Fruit fly (Drosophila melanogaster) whole organism, pupa: Measurements from ENCODE around the gene CG42367.
A peak's percentile ranks its signal among the peaks of the same experiment; 100 is the strongest.

Source experiments
- CG10348 ChIP-seq: fragments of 200-800 bp; sonication (Bioruptor generic); IDR thresholded peaks from 2 replicates; pipeline ENCODE4 v1.3.6; 2022; ENCODE audit warnings: missing biosample characterization, missing genetic modification characterization
- CG12605 ChIP-seq: fragments of 200-800 bp; sonication (Bioruptor generic); IDR thresholded peaks from 2 replicates; pipeline ENCODE4 v1.3.6; 2022; ENCODE audit warnings: missing biosample characterization, missing genetic modification characterization
- CG13204 ChIP-seq: fragments of 200-800 bp; sonication (Bioruptor generic); optimal IDR thresholded peaks from 2 replicates; lab custom pipeline; 2018; ENCODE audit warnings: missing biosample characterization, mild to moderate bottlenecking, missing genetic modification characterization, moderate library complexity
- CG14655 ChIP-seq: fragments of 200-800 bp; sonication (Bioruptor generic); optimal IDR thresholded peaks from 3 replicates; lab custom pipeline; 2017; ENCODE audit warnings: mild to moderate bottlenecking, missing biosample characterization, missing genetic modification reagents, missing genetic modification characterization
- CG15710 ChIP-seq: fragments of 200-800 bp; sonication (Bioruptor generic); optimal IDR thresholded peaks from 2 replicates; lab custom pipeline; 2018; ENCODE audit warnings: missing biosample characterization, mild to moderate bottlenecking, missing genetic modification characterization, moderate library complexity
- CG17806 ChIP-seq: fragments of 200-800 bp; sonication (Bioruptor generic); optimal IDR thresholded peaks from 2 replicates; lab custom pipeline; 2018; ENCODE audit warnings: missing biosample characterization, mild to moderate bottlenecking, missing genetic modification characterization, moderate library complexity
- CG32121 ChIP-seq: fragments of 200-800 bp; sonication (Bioruptor generic); IDR thresholded peaks from 2 replicates; pipeline ENCODE4 v1.3.6; 2022; ENCODE audit warnings: missing biosample characterization, missing genetic modification characterization
- CG34367 ChIP-seq: fragments of 200-800 bp; sonication (Bioruptor generic); optimal IDR thresholded peaks from 2 replicates; lab custom pipeline; 2018; ENCODE audit warnings: missing biosample characterization, mild to moderate bottlenecking, missing genetic modification characterization
- CG4496 ChIP-seq: fragments of 200-800 bp; sonication (Bioruptor generic); IDR thresholded peaks from 3 replicates; pipeline ENCODE4 v1.3.6; 2022; ENCODE audit warnings: missing biosample characterization, missing genetic modification characterization
- CG8159 ChIP-seq: fragments of 200-800 bp; sonication (Bioruptor generic); optimal IDR thresholded peaks from 3 replicates; lab custom pipeline; 2018; ENCODE audit warnings: missing biosample characterization, mild to moderate bottlenecking, missing genetic modification characterization, moderate library complexity
- CG8301 ChIP-seq: fragments of 200-800 bp; sonication (Bioruptor generic); optimal IDR thresholded peaks from 2 replicates; lab custom pipeline; 2018; ENCODE audit warnings: missing biosample characterization, mild to moderate bottlenecking, missing genetic modification characterization
- CG9948 ChIP-seq: fragments of 200-800 bp; sonication (Bioruptor generic); optimal IDR thresholded peaks from 2 replicates; lab custom pipeline; 2018; ENCODE audit warnings: missing biosample characterization, mild to moderate bottlenecking, missing genetic modification characterization, moderate library complexity
- D1 ChIP-seq: fragments of 200-800 bp; sonication (Bioruptor generic); optimal IDR thresholded peaks from 2 replicates; lab custom pipeline; 2018; ENCODE audit warnings: missing biosample characterization, mild to moderate bottlenecking, missing genetic modification characterization, moderate library complexity
- EcR ChIP-seq: fragments of 200-800 bp; sonication (Bioruptor generic); optimal IDR thresholded peaks from 3 replicates; lab custom pipeline; 2019; ENCODE audit warnings: missing biosample characterization, missing genetic modification characterization, mild to moderate bottlenecking, moderate library complexity, missing genetic modification reagents
- Ets98B ChIP-seq: fragments of 200-800 bp; sonication (Bioruptor generic); IDR thresholded peaks from 2 replicates; pipeline ENCODE4 v1.3.6; 2022; ENCODE audit warnings: missing biosample characterization, missing genetic modification characterization
- Pif1A ChIP-seq: fragments of 200-800 bp; sonication (Bioruptor generic); optimal IDR thresholded peaks from 3 replicates; lab custom pipeline; 2016; ENCODE audit warnings: missing biosample characterization, missing genetic modification characterization
- Pif1B ChIP-seq: fragments of 200-800 bp; sonication (Bioruptor generic); optimal IDR thresholded peaks from 3 replicates; lab custom pipeline; 2016; ENCODE audit warnings: missing biosample characterization, missing genetic modification characterization
- Snoo ChIP-seq: fragments of 200-800 bp; sonication (Bioruptor generic); optimal IDR thresholded peaks from 3 replicates; lab custom pipeline; 2017; ENCODE audit warnings: missing biosample characterization, mild to moderate bottlenecking, missing genetic modification characterization, inconsistent platforms
- fd96Ca ChIP-seq: fragments of 200-800 bp; sonication (Bioruptor generic); IDR thresholded peaks from 3 replicates; pipeline ENCODE4 v1.3.6; 2022; ENCODE audit warnings: missing biosample characterization, missing genetic modification characterization
- gl ChIP-seq: fragments of 200-800 bp; sonication (Bioruptor generic); optimal IDR thresholded peaks from 2 replicates; lab custom pipeline; 2018; ENCODE audit warnings: missing biosample characterization, mild to moderate bottlenecking, missing genetic modification characterization
- rn ChIP-seq: fragments of 200-800 bp; sonication (Bioruptor generic); IDR thresholded peaks from 2 replicates; pipeline ENCODE4 v1.3.6; 2022; ENCODE audit warnings: missing biosample characterization, missing genetic modification characterization

The CG42367 gene

dm6 chr2L:9894193-9894592, 36.2 kb upstream of the CG42367 start:
- TF ChIP-seq Ets98B (GFP tag; lab: Robert Waterston, UW), result no peak
- no peak for TF ChIP-seq CG15710 (tag; lab: Kevin White, UChicago)
- no peak for TF ChIP-seq Pif1B (GFP tag; lab: Kevin White, UChicago)
- TF ChIP-seq EcR (GFP tag; lab: Kevin White, UChicago), result no peak
- no peak for TF ChIP-seq CG8159 (tag; lab: Kevin White, UChicago)
- no peak for TF ChIP-seq fd96Ca (GFP tag; lab: Robert Waterston, UW)
- TF ChIP-seq CG8301 (tag; lab: Kevin White, UChicago), result no peak
- TF ChIP-seq Pif1A (GFP tag; lab: Kevin White, UChicago), result no peak
- TF ChIP-seq CG34367 (tag; lab: Kevin White, UChicago), result no peak
- no peak for TF ChIP-seq rn (GFP tag; lab: Robert Waterston, UW)
- no peak for TF ChIP-seq CG13204
- no peak for TF ChIP-seq CG9948 (tag; lab: Kevin White, UChicago)
- no peak for TF ChIP-seq CG14655 (GFP tag; lab: Kevin White, UChicago)
- TF ChIP-seq CG12605 (GFP tag; lab: Robert Waterston, UW), result no peak
- no peak for TF ChIP-seq Snoo (tag; lab: Kevin White, UChicago)
- no peak for TF ChIP-seq CG4496 (GFP tag; lab: Robert Waterston, UW)

DNA sequence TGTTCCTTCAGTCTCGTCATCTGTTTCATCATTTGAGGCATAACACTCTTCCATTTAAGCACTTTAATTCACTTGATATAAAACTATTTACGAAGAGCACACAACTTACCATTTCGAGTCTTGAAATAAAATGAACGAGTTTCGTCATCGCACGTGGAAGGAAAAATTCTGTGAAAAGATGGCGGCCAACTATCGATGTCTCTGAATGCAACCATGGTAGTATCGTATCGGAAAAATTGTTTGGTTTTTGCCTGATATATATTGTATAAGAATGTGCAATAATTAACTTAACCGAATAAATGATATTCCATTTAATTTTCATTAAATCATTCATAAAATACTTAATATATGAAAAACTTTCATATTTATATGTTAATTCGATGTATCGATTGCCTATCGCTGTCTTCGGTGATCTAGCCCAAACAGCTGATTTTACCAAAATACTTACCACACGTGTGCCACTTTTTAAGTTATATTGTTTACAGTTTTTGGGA, 35.5 kb upstream of the CG42367 start, which contains the start of gene Bka:
Bka (plus strand) TSS at position 417 of the 494 bp plus-strand sequence.
- TF ChIP-seq Pif1B (GFP tag; lab: Kevin White, UChicago) (peak; percentile 48), gl (tag; lab: Kevin White, UChicago) (peak; percentile 8), fd96Ca (GFP tag; lab: Robert Waterston, UW) (no peak), Ets98B (GFP tag; lab: Robert Waterston, UW) (no peak), CG13204 (no peak), D1 (tag; lab: Kevin White, UChicago) (peak; percentile 30), Pif1A (GFP tag; lab: Kevin White, UChicago) (no peak), CG4496 (GFP tag; lab: Robert Waterston, UW) (peak; percentile 7; the same call in 1 of the 3 replicates), CG34367 (tag; lab: Kevin White, UChicago) (no peak), CG15710 (tag; lab: Kevin White, UChicago) (peak; percentile 45), Snoo (tag; lab: Kevin White, UChicago) (peak; percentile 59)

DNA sequence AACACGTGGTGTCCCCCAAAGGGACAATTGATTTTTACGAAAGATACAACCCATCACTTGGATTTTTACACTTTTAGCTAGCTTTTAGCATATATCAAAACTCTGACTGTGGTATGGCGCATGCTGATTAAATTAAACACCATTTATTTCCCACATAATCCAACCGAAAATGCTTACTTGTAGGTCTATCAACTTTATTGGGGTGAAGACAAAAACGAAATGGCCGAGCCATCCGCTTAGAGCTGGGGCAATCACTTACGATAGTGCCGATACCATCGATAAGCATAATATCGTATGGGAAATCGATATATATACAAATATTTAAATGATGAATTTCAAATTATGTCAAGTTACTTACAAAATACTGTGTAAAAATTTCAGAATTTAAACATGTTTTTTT, 33.1 kb upstream of the CG42367 start, which contains the start of gene RpS2:
RpS2 (minus strand) TSS at position 257 of the 400 bp plus-strand sequence.
- TF ChIP-seq CG15710 (tag; lab: Kevin White, UChicago), result peak; percentile 10
- TF ChIP-seq CG13204, result no peak
- TF ChIP-seq Pif1B (GFP tag; lab: Kevin White, UChicago), result peak; percentile 37
- no peak for TF ChIP-seq gl (tag; lab: Kevin White, UChicago)
- TF ChIP-seq, all 21 proteins: peak for 2

- TF ChIP-seq Pif1B (GFP tag; lab: Kevin White, UChicago) (no peak), Pif1A (GFP tag; lab: Kevin White, UChicago) (no peak), Ets98B (GFP tag; lab: Robert Waterston, UW) (no peak), fd96Ca (GFP tag; lab: Robert Waterston, UW) (no peak), CG12605 (GFP tag; lab: Robert Waterston, UW) (no peak), CG17806 (tag; lab: Kevin White, UChicago) (no peak), CG9948 (tag; lab: Kevin White, UChicago) (no peak), CG4496 (GFP tag; lab: Robert Waterston, UW) (no peak), CG8159 (tag; lab: Kevin White, UChicago) (no peak), CG10348 (no peak), CG13204 (no peak), CG32121 (GFP tag; lab: Robert Waterston, UW) (no peak), CG14655 (GFP tag; lab: Kevin White, UChicago) (no peak), CG15710 (tag; lab: Kevin White, UChicago) (no peak)
Observed at dm6 chr2L:9903028-9903427, 27.4 kb upstream of the CG42367 start, which contains the start of gene Muc30E. TSS of gene Muc30E (minus strand) at chr2L:9903128.

dm6 chr2L:9906641-9907040, 23.7 kb upstream of the CG42367 start:
- peak; percentile 21 for TF ChIP-seq gl (tag; lab: Kevin White, UChicago)
- TF ChIP-seq fd96Ca (GFP tag; lab: Robert Waterston, UW), result peak; percentile 76; the same call in 2 of the 3 replicates
- peak; percentile 2 for TF ChIP-seq Pif1A (GFP tag; lab: Kevin White, UChicago)
- TF ChIP-seq CG4496 (GFP tag; lab: Robert Waterston, UW), result peak; percentile 78
- TF ChIP-seq CG15710 (tag; lab: Kevin White, UChicago), result no peak
- no peak for TF ChIP-seq Snoo (tag; lab: Kevin White, UChicago)
- no peak for TF ChIP-seq rn (GFP tag; lab: Robert Waterston, UW)
- TF ChIP-seq CG10348, result no peak
- peak; percentile 61 for TF ChIP-seq CG8301 (tag; lab: Kevin White, UChicago)
- peak; percentile 55 for TF ChIP-seq CG14655 (GFP tag; lab: Kevin White, UChicago)
- TF ChIP-seq Pif1B (GFP tag; lab: Kevin White, UChicago), result peak; percentile 17
- peak; percentile 43 for TF ChIP-seq CG8159 (tag; lab: Kevin White, UChicago)
- TF ChIP-seq Ets98B (GFP tag; lab: Robert Waterston, UW), result peak; percentile 74
- peak; percentile 38 for TF ChIP-seq CG17806 (tag; lab: Kevin White, UChicago)
- peak; percentile 70 for TF ChIP-seq CG12605 (GFP tag; lab: Robert Waterston, UW)
- TF ChIP-seq EcR (GFP tag; lab: Kevin White, UChicago), result no peak
- TF ChIP-seq CG34367 (tag; lab: Kevin White, UChicago), result no peak
- no peak for TF ChIP-seq D1 (tag; lab: Kevin White, UChicago)
- no peak for TF ChIP-seq CG13204
- peak; percentile 56; the same call in 1 of the 2 replicates for TF ChIP-seq CG32121 (GFP tag; lab: Robert Waterston, UW)
- TF ChIP-seq CG9948 (tag; lab: Kevin White, UChicago), result peak; percentile 12
